Fruit fly (Drosophila melanogaster) whole organism, wandering third instar larva: ENCODE data around the gene CG33181.

Source experiments
- h ChIP-seq: fragments of 200-800 bp; sonication (Bioruptor generic); optimal IDR thresholded peaks from 3 replicates; lab custom pipeline; 2016; ENCODE audit warnings: missing biosample characterization, mild to moderate bottlenecking, missing genetic modification characterization
- woc ChIP-seq: sonication (Bioruptor generic); optimal IDR thresholded peaks from 2 replicates; lab custom pipeline; 2016; ENCODE audit warnings: missing biosample characterization, mild to moderate bottlenecking, missing genetic modification characterization

dm6 chrX:8499151-8499550 is 10.0 kb downstream of the CG33181 start:
- no peak for TF ChIP-seq h (GFP tag; lab: Kevin White, UChicago)
- TF ChIP-seq woc (GFP tag; lab: Kevin White, UChicago), result no peak
